Fruit fly (Drosophila melanogaster) whole organism, embryonic: ENCODE results near the gene Gyc88E.

Experiments
- Ada2b ChIP-seq: fragments of 200-800 bp; sonication (Bioruptor generic); IDR thresholded peaks from 2 replicates; pipeline ENCODE4 v1.3.6; 2022; ENCODE audit warnings: missing biosample characterization, missing genetic modification characterization
- Adf1 ChIP-seq: fragments of 200-800 bp; sonication (Bioruptor generic); IDR thresholded peaks from 2 replicates; pipeline ENCODE4 v1.3.6; 2022; ENCODE audit warnings: missing biosample characterization, missing genetic modification characterization
- BtbVII ChIP-seq: fragments of 200-800 bp; sonication (Bioruptor generic); optimal IDR thresholded peaks from 3 replicates; lab custom pipeline; 2017; ENCODE audit warnings: missing biosample characterization, mild to moderate bottlenecking, missing genetic modification characterization
- CG10147 ChIP-seq: fragments of 200-800 bp; sonication (Bioruptor generic); optimal IDR thresholded peaks from 2 replicates; lab custom pipeline; 2019; ENCODE audit warnings: missing biosample characterization, mild to moderate bottlenecking, missing genetic modification characterization, moderate library complexity
- CG10654 ChIP-seq: fragments of 200-800 bp; sonication (Bioruptor generic); optimal IDR thresholded peaks from 2 replicates; lab custom pipeline; 2016; ENCODE audit warnings: missing biosample characterization, missing genetic modification characterization
- CG12299 ChIP-seq: fragments of 200-800 bp; sonication (Bioruptor generic); optimal IDR thresholded peaks from 2 replicates; lab custom pipeline; 2018; ENCODE audit warnings: missing biosample characterization, mild to moderate bottlenecking, missing genetic modification characterization
- CG1233 ChIP-seq: fragments of 200-800 bp; sonication (Bioruptor generic); optimal IDR thresholded peaks from 4 replicates; lab custom pipeline; 2018; ENCODE audit warnings: missing biosample characterization, mild to moderate bottlenecking, missing genetic modification characterization
- CG13624 ChIP-seq: fragments of 200-800 bp; sonication (Bioruptor generic); optimal IDR thresholded peaks from 2 replicates; lab custom pipeline; 2016; ENCODE audit warnings: missing biosample characterization, missing genetic modification characterization
- CG13775 ChIP-seq: fragments of 200-800 bp; sonication (Bioruptor generic); optimal IDR thresholded peaks from 3 replicates; lab custom pipeline; 2017; ENCODE audit warnings: missing biosample characterization, mild to moderate bottlenecking, missing genetic modification characterization
- CG14014 ChIP-seq: fragments of 200-800 bp; sonication (Bioruptor generic); IDR thresholded peaks from 2 replicates; pipeline ENCODE4 v1.3.6; 2022; ENCODE audit warnings: missing biosample characterization, missing genetic modification characterization
- CG14050 ChIP-seq: fragments of 200-800 bp; sonication (Bioruptor generic); IDR thresholded peaks from 3 replicates; pipeline ENCODE4 v1.3.6; 2022; ENCODE audit warnings: missing biosample characterization, missing genetic modification characterization
- CG17568 ChIP-seq: fragments of 200-800 bp; sonication (Bioruptor generic); optimal IDR thresholded peaks from 2 replicates; lab custom pipeline; 2018; ENCODE audit warnings: missing biosample characterization, mild to moderate bottlenecking, missing genetic modification characterization, moderate library complexity
- CG1792 ChIP-seq: fragments of 200-800 bp; sonication (Bioruptor generic); optimal IDR thresholded peaks from 2 replicates; lab custom pipeline; 2016; ENCODE audit warnings: missing biosample characterization, missing genetic modification characterization
- CG18619 ChIP-seq: fragments of 200-800 bp; sonication (Bioruptor generic); optimal IDR thresholded peaks from 3 replicates; lab custom pipeline; 2017; ENCODE audit warnings: missing biosample characterization, mild to moderate bottlenecking, missing genetic modification characterization
- CG2120 ChIP-seq: fragments of 200-800 bp; sonication (Bioruptor generic); optimal IDR thresholded peaks from 3 replicates; lab custom pipeline; 2016; ENCODE audit warnings: missing biosample characterization, missing genetic modification characterization
- CG30431 ChIP-seq: fragments of 200-800 bp; sonication (Bioruptor generic); optimal IDR thresholded peaks from 2 replicates; lab custom pipeline; 2017; ENCODE audit warnings: missing biosample characterization, missing genetic modification characterization
- CG4328 ChIP-seq: fragments of 200-800 bp; sonication (Bioruptor generic); optimal IDR thresholded peaks from 3 replicates; lab custom pipeline; 2017; ENCODE audit warnings: missing biosample characterization, missing genetic modification reagents, missing genetic modification characterization
- CG4617 ChIP-seq: fragments of 200-800 bp; sonication (Bioruptor generic); optimal IDR thresholded peaks from 3 replicates; lab custom pipeline; 2016; ENCODE audit warnings: missing biosample characterization, missing genetic modification characterization, borderline replicate concordance
- CG4707 ChIP-seq: fragments of 200-800 bp; sonication (Bioruptor generic); optimal IDR thresholded peaks from 2 replicates; lab custom pipeline; 2018; ENCODE audit warnings: missing biosample characterization, mild to moderate bottlenecking, missing genetic modification characterization, moderate library complexity
- CG7928 ChIP-seq: fragments of 200-800 bp; sonication (Bioruptor generic); optimal IDR thresholded peaks from 2 replicates; lab custom pipeline; 2017; ENCODE audit warnings: missing biosample characterization, mild to moderate bottlenecking, missing genetic modification characterization
- CG8281 ChIP-seq: fragments of 200-800 bp; sonication (Bioruptor generic); optimal IDR thresholded peaks from 2 replicates; lab custom pipeline; 2018; ENCODE audit warnings: missing biosample characterization, mild to moderate bottlenecking, missing genetic modification characterization, moderate library complexity
- CG9609 ChIP-seq: fragments of 200-800 bp; sonication (Bioruptor generic); optimal IDR thresholded peaks from 3 replicates; lab custom pipeline; 2016; ENCODE audit warnings: missing biosample characterization, missing genetic modification characterization
- Dad ChIP-seq: fragments of 200-800 bp; sonication (Bioruptor generic); optimal IDR thresholded peaks from 3 replicates; lab custom pipeline; 2016; ENCODE audit warnings: missing biosample characterization, missing genetic modification characterization
- Dip3 ChIP-seq: fragments of 200-800 bp; sonication (Bioruptor generic); optimal IDR thresholded peaks from 3 replicates; lab custom pipeline; 2016; ENCODE audit warnings: missing biosample characterization, missing genetic modification characterization
- Dref ChIP-seq: fragments of 200-800 bp; sonication (Bioruptor generic); IDR thresholded peaks from 2 replicates; pipeline ENCODE4 v1.3.6; 2022; ENCODE audit warnings: missing biosample characterization, missing genetic modification characterization
- E2f1 ChIP-seq: fragments of 200-800 bp; sonication (Bioruptor generic); IDR thresholded peaks from 2 replicates; pipeline ENCODE4 v1.3.6; 2022; ENCODE audit warnings: missing biosample characterization, missing genetic modification characterization
- Fer2 ChIP-seq: fragments of 200-800 bp; sonication (Bioruptor generic); optimal IDR thresholded peaks from 2 replicates; lab custom pipeline; 2018; ENCODE audit warnings: missing biosample characterization, mild to moderate bottlenecking, missing genetic modification characterization, moderate library complexity
- Meics ChIP-seq: fragments of 200-800 bp; sonication (Bioruptor generic); optimal IDR thresholded peaks from 2 replicates; lab custom pipeline; 2017; ENCODE audit warnings: missing biosample characterization, mild to moderate bottlenecking, missing genetic modification characterization
- Myb ChIP-seq: fragments of 200-800 bp; sonication (Bioruptor generic); optimal IDR thresholded peaks from 2 replicates; lab custom pipeline; 2016; ENCODE audit warnings: missing biosample characterization, missing genetic modification characterization
- NC2β ChIP-seq: fragments of 200-800 bp; sonication (Bioruptor generic); optimal IDR thresholded peaks from 2 replicates; lab custom pipeline; 2016; ENCODE audit warnings: missing biosample characterization, missing genetic modification characterization
- Sox102F ChIP-seq: fragments of 200-800 bp; sonication (Bioruptor generic); optimal IDR thresholded peaks from 2 replicates; lab custom pipeline; 2018; ENCODE audit warnings: missing biosample characterization, mild to moderate bottlenecking, missing genetic modification characterization, moderate library complexity
- bsh ChIP-seq, 2 experiments: fragments of 200-800 bp; sonication (Bioruptor generic); optimal IDR thresholded peaks; 2 replicates each; lab custom pipeline; 2017 to 2018; ENCODE audit warnings: mild to moderate bottlenecking in 2 of 2, missing biosample characterization in 2 of 2, missing genetic modification characterization in 2 of 2, moderate library complexity in 1 of 2
- cad ChIP-seq: fragments of >200 bp; optimal IDR thresholded peaks from 2 replicates; lab custom pipeline; 2017; ENCODE audit warnings: missing biosample characterization, missing genetic modification characterization
- dan ChIP-seq: fragments of 200-800 bp; sonication (Bioruptor generic); IDR thresholded peaks from 2 replicates; pipeline ENCODE4 v1.3.6; 2022; ENCODE audit warnings: missing biosample characterization, missing genetic modification characterization
- dpn ChIP-seq, 2 experiments: fragments of 200-800 bp; sonication (Bioruptor generic); optimal IDR thresholded peaks; 3 replicates each; lab custom pipeline; 2016; ENCODE audit warnings: missing biosample characterization in 2 of 2, missing genetic modification characterization in 2 of 2
- ftz-f1 ChIP-seq: fragments of 200-800 bp; sonication (Bioruptor generic); optimal IDR thresholded peaks from 2 replicates; lab custom pipeline; 2016; ENCODE audit warnings: missing biosample characterization, missing genetic modification characterization
- ind ChIP-seq: fragments of 200-800 bp; sonication (Bioruptor generic); optimal IDR thresholded peaks from 3 replicates; lab custom pipeline; 2016; ENCODE audit warnings: missing biosample characterization, missing genetic modification characterization
- jigr1 ChIP-seq: fragments of 200-800 bp; sonication (Bioruptor generic); IDR thresholded peaks from 3 replicates; pipeline ENCODE4 v1.3.6; 2022; ENCODE audit warnings: missing biosample characterization, missing genetic modification characterization
- lmd ChIP-seq: fragments of 200-800 bp; sonication (Bioruptor generic); IDR thresholded peaks from 2 replicates; pipeline ENCODE4 v1.3.6; 2022; ENCODE audit warnings: missing biosample characterization, missing genetic modification characterization
- mam ChIP-seq: fragments of 200-800 bp; sonication (Bioruptor generic); optimal IDR thresholded peaks from 3 replicates; lab custom pipeline; 2016; ENCODE audit warnings: missing biosample characterization, missing genetic modification characterization
- mirr ChIP-seq: fragments of 200-800 bp; sonication (Bioruptor generic); optimal IDR thresholded peaks from 3 replicates; lab custom pipeline; 2018; ENCODE audit warnings: missing biosample characterization, mild to moderate bottlenecking, missing genetic modification characterization
- nmo ChIP-seq: fragments of 200-800 bp; sonication (Bioruptor generic); optimal IDR thresholded peaks from 2 replicates; lab custom pipeline; 2018; ENCODE audit warnings: missing biosample characterization, mild to moderate bottlenecking, missing genetic modification characterization, moderate library complexity
- repo ChIP-seq: fragments of 200-800 bp; sonication (Bioruptor generic); optimal IDR thresholded peaks from 2 replicates; lab custom pipeline; 2016; ENCODE audit warnings: missing biosample characterization, missing genetic modification characterization
- sens ChIP-seq: fragments of 200-800 bp; sonication (Bioruptor generic); peaks from one replicate; lab custom pipeline; 2016; ENCODE audit warnings: missing biosample characterization, missing genetic modification characterization
- sim ChIP-seq: fragments of 200-800 bp; sonication (Bioruptor generic); IDR thresholded peaks from 2 replicates; pipeline ENCODE4 v1.3.6; 2022; ENCODE audit warnings: missing biosample characterization, missing genetic modification characterization
- slbo ChIP-seq: fragments of 200-800 bp; sonication (Bioruptor generic); IDR thresholded peaks from 2 replicates; pipeline ENCODE4 v1.3.6; 2022; ENCODE audit warnings: missing biosample characterization, missing genetic modification characterization
- sna ChIP-seq: fragments of 200-800 bp; sonication (Bioruptor generic); IDR thresholded peaks from 2 replicates; pipeline ENCODE4 v1.3.6; 2022; ENCODE audit warnings: missing biosample characterization, missing genetic modification characterization; ENCODE audit not compliant: partially characterized antibody
- tgo ChIP-seq: fragments of 200-800 bp; sonication (Bioruptor generic); IDR thresholded peaks from 3 replicates; pipeline ENCODE4 v1.3.6; 2022; ENCODE audit warnings: missing biosample characterization, missing genetic modification characterization
- tio ChIP-seq: fragments of 200-800 bp; sonication (Bioruptor generic); optimal IDR thresholded peaks from 2 replicates; lab custom pipeline; 2017; ENCODE audit warnings: missing biosample characterization, missing genetic modification characterization, inconsistent platforms
- zf30C ChIP-seq: fragments of 200-800 bp; sonication (Bioruptor generic); optimal IDR thresholded peaks from 3 replicates; lab custom pipeline; 2018; ENCODE audit warnings: missing biosample characterization, mild to moderate bottlenecking, missing genetic modification characterization

The Gyc88E gene

DNA sequence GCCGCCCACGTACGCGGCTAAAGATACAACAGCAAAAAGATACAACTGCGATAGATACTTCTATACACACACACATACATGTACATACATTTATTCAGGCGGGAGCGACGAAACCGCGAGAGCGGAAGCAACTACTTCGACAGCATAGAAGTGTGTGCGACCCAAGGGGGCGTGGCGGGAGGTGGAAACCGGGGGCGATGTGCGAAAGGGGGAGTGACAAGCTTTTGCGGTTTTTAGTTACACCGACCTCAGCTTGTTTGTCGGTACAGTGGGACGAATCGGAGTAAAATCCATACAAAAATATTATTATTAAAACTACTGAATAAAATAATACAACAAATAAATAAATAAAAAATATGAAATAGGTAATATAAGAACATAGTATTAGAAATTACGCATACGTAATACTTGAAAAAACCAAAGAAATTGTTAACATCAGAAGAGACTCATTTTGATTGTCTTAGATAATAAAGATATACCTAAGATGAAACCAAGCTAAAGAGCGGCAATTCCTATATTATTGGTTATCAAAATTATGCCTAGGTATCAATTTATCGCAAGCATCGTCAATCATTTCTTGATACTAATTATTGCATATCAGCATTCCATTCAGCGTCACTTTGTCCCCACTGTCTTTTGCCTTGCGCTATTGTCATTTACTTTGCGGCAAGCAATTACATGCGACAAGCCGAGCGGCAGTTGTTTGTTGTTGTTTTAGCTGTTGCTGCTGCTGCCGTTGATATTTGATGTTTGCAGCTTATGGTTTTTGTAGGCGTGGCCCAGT lies 21.3 kb upstream of the Gyc88E start (continued):
- TF ChIP-seq Sox102F (peak; percentile 58), slbo (GFP tag; lab: Robert Waterston, UW) (0 out of 2 replicates have a peak, but pooled peaks have one; percentile 6), CG12299 (tag; lab: Kevin White, UChicago) (no peak), CG9609 (GFP tag; lab: Kevin White, UChicago) (no peak), dpn (GFP tag; optimal IDR thresholded peaks at IDR 0.05; lab: Kevin White, UChicago) (peak in 1 of 2 experiments; percentile 33), Dref (GFP tag; lab: Robert Waterston, UW) (no peak), CG17568 (GFP tag; lab: Kevin White, UChicago) (no peak), CG18619 (GFP tag; lab: Kevin White, UChicago) (peak; percentile 43), CG13624 (GFP tag; lab: Kevin White, UChicago) (no peak), BtbVII (GFP tag; lab: Kevin White, UChicago) (peak; percentile 68), CG10654 (GFP tag; lab: Kevin White, UChicago) (peak; percentile 10), Meics (GFP tag; lab: Kevin White, UChicago) (peak; percentile 69), sens (peak; percentile 59), Dad (GFP tag; lab: Kevin White, UChicago) (no peak), CG30431 (GFP tag; lab: Kevin White, UChicago) (peak; percentile 4), E2f1 (GFP tag; lab: Robert Waterston, UW) (no peak), Fer2 (tag; lab: Kevin White, UChicago) (no peak), tio (GFP tag; lab: Kevin White, UChicago) (peak; percentile 24), Dip3 (GFP tag; lab: Kevin White, UChicago) (no peak), Adf1 (GFP tag; lab: Robert Waterston, UW) (peak; percentile 38; the same call in 1 of the 2 replicates), CG4328 (no peak), mam (GFP tag; lab: Kevin White, UChicago) (no peak), zf30C (GFP tag; lab: Kevin White, UChicago) (no peak), CG1233 (GFP tag; lab: Kevin White, UChicago) (peak; percentile 14), jigr1 (GFP tag; lab: Robert Waterston, UW) (no peak), cad (GFP tag; lab: Kevin White, UChicago) (no peak), CG2120 (peak; percentile 20), Myb (GFP tag; lab: Kevin White, UChicago) (no peak), lmd (GFP tag; lab: Robert Waterston, UW) (peak; percentile 33; the same call in 1 of the 2 replicates), CG10147 (GFP tag; lab: Kevin White, UChicago) (peak; percentile 0), CG8281 (tag; lab: Kevin White, UChicago) (peak; percentile 8), CG4707 (GFP tag; lab: Kevin White, UChicago) (peak; percentile 3), nmo (peak; percentile 52), CG13775 (GFP tag; lab: Kevin White, UChicago) (peak; percentile 30), CG1792 (no peak), dan (GFP tag; lab: Robert Waterston, UW) (no peak), NC2β (no peak), sna (no peak), Ada2b (GFP tag; lab: Robert Waterston, UW) (no peak), tgo (no peak; the same call in 1 of the 3 replicates), CG4617 (GFP tag; lab: Kevin White, UChicago) (no peak), repo (GFP tag; lab: Kevin White, UChicago) (no peak), bsh (GFP tag; optimal IDR thresholded peaks at IDR 0.05; lab: Kevin White, UChicago) (peak in 1 of 2 experiments; percentile 7), CG14014 (GFP tag; lab: Robert Waterston, UW) (no peak), mirr (GFP tag; lab: Kevin White, UChicago) (peak; percentile 47), sim (GFP tag; lab: Robert Waterston, UW) (no peak), CG14050 (GFP tag; lab: Robert Waterston, UW) (no peak), ind (GFP tag; lab: Kevin White, UChicago) (peak; percentile 27), ftz-f1 (GFP tag; lab: Kevin White, UChicago) (no peak), CG7928 (GFP tag; lab: Kevin White, UChicago) (no peak)
